Worm (Caenorhabditis elegans): ENCODE data around the gene unc-61.

The unc-61 gene

ce11 chrV:14744824-14745223, 10.8 kb upstream of the unc-61 start:
- TF ChIP-seq flt-1 (GFP tag; IDR thresholded peaks at IDR 0.05): no peak
- TF ChIP-seq hmbx-1 (tag; optimal IDR thresholded peaks at IDR 0.05): no peak
- no peak for TF ChIP-seq pes-1 (GFP tag; IDR thresholded peaks at IDR 0.05)
- no peak for TF ChIP-seq hnd-1 (tag; optimal IDR thresholded peaks at IDR 0.05)
- TF ChIP-seq F13C5.2 (tag; optimal IDR thresholded peaks at IDR 0.05): no peak
- TF ChIP-seq scrt-1 (GFP tag; IDR thresholded peaks at IDR 0.05): no peak

- TF ChIP-seq pes-1 (GFP tag; IDR thresholded peaks at IDR 0.05): no peak
- no peak for TF ChIP-seq hmg-4 (GFP tag; optimal IDR thresholded peaks at IDR 0.05)
- TF ChIP-seq scrt-1 (GFP tag; IDR thresholded peaks at IDR 0.05): no peak
- TF ChIP-seq flt-1 (GFP tag; IDR thresholded peaks at IDR 0.05): no peak
- no peak for TF ChIP-seq B0310.2 (tag; optimal IDR thresholded peaks at IDR 0.05)
- no peak for TF ChIP-seq ama-1 (optimal IDR thresholded peaks at IDR 0.05)
- no peak for TF ChIP-seq aly-1 (tag; optimal IDR thresholded peaks at IDR 0.05)
- no peak for TF ChIP-seq hmbx-1 (tag; optimal IDR thresholded peaks at IDR 0.05)
- TF ChIP-seq tbx-37 (GFP tag; conservative IDR thresholded peaks at IDR 0.05): no peak
- no peak for TF ChIP-seq ceh-36 (tag; optimal IDR thresholded peaks at IDR 0.05)
- no peak for TF ChIP-seq ceh-13 (GFP tag; optimal IDR thresholded peaks at IDR 0.05)
- no peak for TF ChIP-seq tbx-11 (GFP tag; IDR thresholded peaks at IDR 0.05)
- TF ChIP-seq tra-4 (tag; optimal IDR thresholded peaks at IDR 0.05): no peak
- no peak for TF ChIP-seq sea-1 (GFP tag; conservative IDR thresholded peaks at IDR 0.05)
- no peak for TF ChIP-seq ets-7 (tag; optimal IDR thresholded peaks at IDR 0.05)
- TF ChIP-seq hnd-1 (tag; optimal IDR thresholded peaks at IDR 0.05): no peak
- no peak for TF ChIP-seq F13C5.2 (tag; optimal IDR thresholded peaks at IDR 0.05)
These were observed 7.2 kb upstream of the unc-61 start, which contains the start of gene Y50E8A.6 for ce11 chrV:14741233-14741632. Y50E8A.6 (minus strand) TSS chrV:14741333.

ce11 chrV:14736851-14737250, 2.8 kb upstream of the unc-61 start, which contains the start of gene Y50E8A.5:
Y50E8A.5 (minus strand) TSS chrV:14736951.
- TF ChIP-seq tbx-37 (GFP tag; conservative IDR thresholded peaks at IDR 0.05) (no peak), scrt-1 (GFP tag; IDR thresholded peaks at IDR 0.05) (no peak), B0310.2 (tag; optimal IDR thresholded peaks at IDR 0.05) (no peak), hnd-1 (tag; optimal IDR thresholded peaks at IDR 0.05) (no peak), flt-1 (GFP tag; IDR thresholded peaks at IDR 0.05) (no peak), tra-4 (tag; optimal IDR thresholded peaks at IDR 0.05) (no peak), F13C5.2 (tag; optimal IDR thresholded peaks at IDR 0.05) (no peak), ceh-13 (GFP tag; optimal IDR thresholded peaks at IDR 0.05) (no peak), aly-1 (tag; optimal IDR thresholded peaks at IDR 0.05) (no peak), sea-1 (GFP tag; conservative IDR thresholded peaks at IDR 0.05) (no peak), ceh-36 (tag; optimal IDR thresholded peaks at IDR 0.05) (no peak), pes-1 (GFP tag; IDR thresholded peaks at IDR 0.05) (no peak), hmg-4 (GFP tag; optimal IDR thresholded peaks at IDR 0.05) (no peak), hmbx-1 (tag; optimal IDR thresholded peaks at IDR 0.05) (no peak), tbx-11 (GFP tag; IDR thresholded peaks at IDR 0.05) (no peak), ama-1 (optimal IDR thresholded peaks at IDR 0.05) (no peak), ets-7 (tag; optimal IDR thresholded peaks at IDR 0.05) (no peak)

- TF ChIP-seq ama-1 (optimal IDR thresholded peaks at IDR 0.05) (no peak), ceh-36 (tag; optimal IDR thresholded peaks at IDR 0.05) (no peak), ceh-13 (GFP tag; optimal IDR thresholded peaks at IDR 0.05) (no peak)
These were observed 4.7 kb downstream of the unc-61 start, which contains the start of gene oig-3 for ce11 chrV:14729343-14729742. oig-3 (plus strand) TSS chrV:14729643.

- TF ChIP-seq sea-1 (GFP tag; conservative IDR thresholded peaks at IDR 0.05): no peak
- no peak for TF ChIP-seq aly-1 (tag; optimal IDR thresholded peaks at IDR 0.05)
- no peak for TF ChIP-seq hmg-4 (GFP tag; optimal IDR thresholded peaks at IDR 0.05)
- TF ChIP-seq scrt-1 (GFP tag; IDR thresholded peaks at IDR 0.05): no peak
- TF ChIP-seq hmbx-1 (tag; optimal IDR thresholded peaks at IDR 0.05): no peak
- TF ChIP-seq ets-7 (tag; optimal IDR thresholded peaks at IDR 0.05): no peak
- TF ChIP-seq ama-1 (optimal IDR thresholded peaks at IDR 0.05): no peak
- TF ChIP-seq B0310.2 (tag; optimal IDR thresholded peaks at IDR 0.05): no peak
- TF ChIP-seq tra-4 (tag; optimal IDR thresholded peaks at IDR 0.05): no peak
- TF ChIP-seq tbx-11 (GFP tag; IDR thresholded peaks at IDR 0.05): no peak
- no peak for TF ChIP-seq flt-1 (GFP tag; IDR thresholded peaks at IDR 0.05)
These were observed 5.3 kb downstream of the unc-61 start, which contains the start of gene Y50E8A.2 for ce11 chrV:14728754-14729153. Y50E8A.2 (minus strand) TSS chrV:14728854.

- TF ChIP-seq ceh-13 (GFP tag; optimal IDR thresholded peaks at IDR 0.05) (no peak), pes-1 (GFP tag; IDR thresholded peaks at IDR 0.05) (no peak), B0310.2 (tag; optimal IDR thresholded peaks at IDR 0.05) (no peak), F13C5.2 (tag; optimal IDR thresholded peaks at IDR 0.05) (no peak), tbx-11 (GFP tag; IDR thresholded peaks at IDR 0.05) (no peak), ets-7 (tag; optimal IDR thresholded peaks at IDR 0.05) (no peak), ama-1 (optimal IDR thresholded peaks at IDR 0.05) (no peak), tra-4 (tag; optimal IDR thresholded peaks at IDR 0.05) (no peak)
These were observed 7.4 kb downstream of the unc-61 start, which contains the start of gene Y50E8A.1 for ce11 chrV:14726596-14726995. Y50E8A.1 (plus strand) TSS chrV:14726896.

- TF ChIP-seq scrt-1 (GFP tag; IDR thresholded peaks at IDR 0.05): no peak
These were observed 8.6 kb downstream of the unc-61 start for ce11 chrV:14725409-14725808.

- TF ChIP-seq pes-1 (GFP tag; IDR thresholded peaks at IDR 0.05) (no peak), tbx-11 (GFP tag; IDR thresholded peaks at IDR 0.05) (no peak), ama-1 (optimal IDR thresholded peaks at IDR 0.05) (no peak), ceh-13 (GFP tag; optimal IDR thresholded peaks at IDR 0.05) (no peak), tbx-37 (GFP tag; conservative IDR thresholded peaks at IDR 0.05) (no peak), flt-1 (GFP tag; IDR thresholded peaks at IDR 0.05) (no peak), tra-4 (tag; optimal IDR thresholded peaks at IDR 0.05) (no peak), F13C5.2 (tag; optimal IDR thresholded peaks at IDR 0.05) (no peak), sea-1 (GFP tag; conservative IDR thresholded peaks at IDR 0.05) (no peak)
These were observed 11.0 kb downstream of the unc-61 start, which contains the start of gene R08A2.7 for ce11 chrV:14723020-14723419. R08A2.7 (plus strand) TSS chrV:14723320.
